Fruit fly (Drosophila melanogaster): ENCODE data around the gene Mst87F.

DNA sequence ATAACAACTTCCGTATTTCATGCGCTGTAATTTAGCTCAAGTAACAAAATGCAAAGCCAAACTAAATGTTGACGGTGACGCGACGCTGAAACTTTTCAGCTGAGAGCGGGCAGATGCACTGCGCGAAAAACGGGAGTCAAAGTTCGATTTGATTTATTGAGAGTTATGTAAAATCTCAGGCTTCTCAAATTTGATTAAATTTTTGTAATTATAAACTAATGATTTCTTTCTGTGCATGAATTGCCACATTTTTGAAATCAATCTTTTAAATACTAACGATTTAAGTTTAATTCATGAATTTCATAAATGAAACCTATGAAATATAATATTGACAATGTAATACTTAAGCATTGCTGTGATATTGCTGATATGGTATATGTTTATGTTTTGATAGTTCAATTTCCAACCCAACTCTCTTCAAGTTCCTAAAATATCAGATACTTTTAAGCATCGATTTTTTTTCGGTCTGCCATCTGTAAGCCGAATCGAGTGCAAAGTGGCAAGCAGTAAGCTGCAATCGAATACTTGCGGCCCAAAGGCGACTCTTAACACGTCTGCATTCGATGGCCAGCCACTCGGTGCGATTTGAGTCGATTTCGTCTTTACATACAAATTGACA, 5.1 kb downstream of the Mst87F start:
- TF ChIP-seq Abd-B (GFP tag; optimal IDR thresholded peaks at IDR 0.05) (no peak), Mio (GFP tag; optimal IDR thresholded peaks at IDR 0.05) (no peak), Hr83 (GFP tag; optimal IDR thresholded peaks at IDR 0.05; ENCODE audit: poor library complexity, severe bottlenecking) (no peak), Hnf4 (GFP tag; optimal IDR thresholded peaks at IDR 0.05) (no peak), ey (GFP tag; optimal IDR thresholded peaks at IDR 0.05) (no peak), Hr78 (GFP tag; optimal IDR thresholded peaks at IDR 0.05) (no peak), Dfd (GFP tag; optimal IDR thresholded peaks at IDR 0.05) (no peak), psq (GFP tag; optimal IDR thresholded peaks at IDR 0.05) (no peak)
